Worm (Caenorhabditis elegans): ENCODE results near the gene ZK938.1.

The ZK938.1 gene

DNA sequence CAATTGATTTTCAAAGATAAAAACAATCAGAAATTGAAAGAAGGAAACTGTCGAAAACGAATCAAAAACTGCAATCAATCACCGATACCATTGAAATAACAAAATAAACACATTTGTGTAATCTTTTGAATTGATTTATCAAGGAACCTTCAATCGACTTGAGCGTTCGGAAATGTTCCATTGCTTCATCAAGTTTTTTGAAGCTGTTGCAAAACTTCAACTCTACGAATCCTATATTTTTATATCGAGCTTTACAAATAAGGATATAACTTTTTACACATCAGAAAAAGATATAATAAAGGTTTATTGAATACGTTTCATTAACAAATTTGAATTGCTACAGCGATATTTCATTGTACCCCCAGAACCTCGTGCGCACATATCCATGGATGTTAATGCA lies 43.8 kb downstream of the ZK938.1 start, which contains the start of gene chil-8:
TSS of gene chil-8 (minus strand) at position 101 of the 400 bp plus-strand sequence.
- no peak for TF ChIP-seq blmp-1 (tag; optimal IDR thresholded peaks at IDR 0.05)
- no peak for TF ChIP-seq M03D4.4 (tag; optimal IDR thresholded peaks at IDR 0.05)
- TF ChIP-seq zip-8 (tag; optimal IDR thresholded peaks at IDR 0.05): no peak
- no peak for TF ChIP-seq ceh-83 (GFP tag; optimal IDR thresholded peaks at IDR 0.05)
- TF ChIP-seq unc-62 (GFP tag; optimal IDR thresholded peaks at IDR 0.05): no peak
- TF ChIP-seq ceh-43 (GFP tag; optimal IDR thresholded peaks at IDR 0.05): no peak
- TF ChIP-seq flh-1 (GFP tag; optimal IDR thresholded peaks at IDR 0.05): no peak
- TF ChIP-seq drap-1 (GFP tag; optimal IDR thresholded peaks at IDR 0.05): no peak
- no peak for TF ChIP-seq nhr-76 (tag; optimal IDR thresholded peaks at IDR 0.05)
- TF ChIP-seq lsy-2 (tag; optimal IDR thresholded peaks at IDR 0.05): no peak
- no peak for TF ChIP-seq lin-13 (tag; optimal IDR thresholded peaks at IDR 0.05)
- TF ChIP-seq bed-3 (GFP tag; optimal IDR thresholded peaks at IDR 0.05): no peak
- no peak for TF ChIP-seq ham-2 (GFP tag; optimal IDR thresholded peaks at IDR 0.05)
- TF ChIP-seq hlh-1 (tag; optimal IDR thresholded peaks at IDR 0.05): no peak
- no peak for TF ChIP-seq tbx-8 (GFP tag; optimal IDR thresholded peaks at IDR 0.05)
- TF ChIP-seq ceh-39 (tag; optimal IDR thresholded peaks at IDR 0.05): no peak
- TF ChIP-seq lin-32 (GFP tag; optimal IDR thresholded peaks at IDR 0.05): no peak
- no peak for TF ChIP-seq elt-3 (tag; optimal IDR thresholded peaks at IDR 0.05)
- TF ChIP-seq nhr-28 (tag; optimal IDR thresholded peaks at IDR 0.05): no peak
- TF ChIP-seq ztf-11 (tag; optimal IDR thresholded peaks at IDR 0.05): no peak

- TF ChIP-seq mep-1 (tag; optimal IDR thresholded peaks at IDR 0.05): no peak
- TF ChIP-seq lin-13 (tag; optimal IDR thresholded peaks at IDR 0.05): no peak
- TF ChIP-seq mls-2 (tag; optimal IDR thresholded peaks at IDR 0.05): no peak
- TF ChIP-seq nhr-2 (tag; optimal IDR thresholded peaks at IDR 0.05): no peak
Measured at ce11 chrII:9874508-9875229, 45.5 kb downstream of the ZK938.1 start, which contains the start of the genes chil-2 and ctsa-3.2. chil-2 (minus strand) TSS chrII:9874608. ctsa-3.2 (plus strand) TSS chrII:9875179.

- TF ChIP-seq nhr-28 (tag; optimal IDR thresholded peaks at IDR 0.05) (no peak), blmp-1 (tag; optimal IDR thresholded peaks at IDR 0.05) (peak; percentile 35), sptf-1 (tag; optimal IDR thresholded peaks at IDR 0.05) (no peak)
Measured at ce11 chrII:9879815-9880214, 50.6 kb downstream of the ZK938.1 start.
